Worm (Caenorhabditis elegans): ENCODE data around the gene K11H12.5.

The K11H12.5 gene

ce11 chrIV:715433-715832 lies 39.1 kb downstream of the K11H12.5 start:
- TF ChIP-seq him-1 (tag; optimal IDR thresholded peaks at IDR 0.05) (no peak), dao-5 (tag; optimal IDR thresholded peaks at IDR 0.05) (no peak), W03F9.2 (tag; optimal IDR thresholded peaks at IDR 0.05) (no peak)

DNA sequence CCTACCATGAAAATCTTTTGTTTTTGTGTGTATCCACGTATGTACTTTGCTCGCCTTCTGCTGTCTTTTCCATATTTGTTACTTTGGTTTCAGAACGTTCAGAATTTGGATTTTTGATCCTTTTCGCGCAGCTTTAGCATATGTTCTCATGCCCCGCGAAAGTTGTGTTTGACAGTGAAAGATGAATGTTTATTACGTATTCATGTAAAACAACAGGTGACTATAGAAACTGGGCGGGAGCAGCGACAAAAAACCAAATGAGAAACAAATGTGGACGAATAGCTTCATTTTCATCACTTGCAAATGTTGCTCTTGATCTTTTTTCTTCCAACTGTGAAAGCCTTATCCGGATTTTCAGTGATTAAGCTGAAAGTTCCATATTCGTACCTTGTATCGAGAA lies 39.9 kb downstream of the K11H12.5 start, which contains the start of gene clec-164:
TSS of gene clec-164 (plus strand) at position 301 of the 400 bp plus-strand sequence.
- TF ChIP-seq W03F9.2 (tag; optimal IDR thresholded peaks at IDR 0.05) (no peak), him-1 (tag; optimal IDR thresholded peaks at IDR 0.05) (no peak), dao-5 (tag; optimal IDR thresholded peaks at IDR 0.05) (no peak)

DNA sequence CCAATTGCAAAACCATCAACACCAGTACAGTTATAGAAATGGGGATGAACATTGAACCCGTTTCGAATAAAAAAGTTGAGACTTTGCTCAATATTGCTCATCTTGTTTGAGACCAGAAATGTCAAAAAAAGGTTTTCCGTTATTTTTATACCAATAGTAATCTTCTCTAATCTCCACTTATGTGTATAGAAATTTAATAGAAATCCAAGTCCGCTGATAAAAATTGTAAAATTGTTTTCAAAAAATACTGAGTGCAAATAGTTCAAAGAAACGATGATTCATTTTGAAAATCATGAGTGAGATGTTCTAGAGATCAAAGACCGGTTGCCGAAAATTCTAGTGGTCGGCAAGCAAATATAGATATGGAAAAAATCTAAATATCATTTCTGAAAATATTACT lies 43.0 kb downstream of the K11H12.5 start, which contains the start of gene Y55F3C.10:
TSS of gene Y55F3C.10 (minus strand) at position 101 of the 400 bp plus-strand sequence.
- no peak for TF ChIP-seq W03F9.2 (tag; optimal IDR thresholded peaks at IDR 0.05)
- TF ChIP-seq dao-5 (tag; optimal IDR thresholded peaks at IDR 0.05): no peak
- TF ChIP-seq him-1 (tag; optimal IDR thresholded peaks at IDR 0.05): no peak

DNA sequence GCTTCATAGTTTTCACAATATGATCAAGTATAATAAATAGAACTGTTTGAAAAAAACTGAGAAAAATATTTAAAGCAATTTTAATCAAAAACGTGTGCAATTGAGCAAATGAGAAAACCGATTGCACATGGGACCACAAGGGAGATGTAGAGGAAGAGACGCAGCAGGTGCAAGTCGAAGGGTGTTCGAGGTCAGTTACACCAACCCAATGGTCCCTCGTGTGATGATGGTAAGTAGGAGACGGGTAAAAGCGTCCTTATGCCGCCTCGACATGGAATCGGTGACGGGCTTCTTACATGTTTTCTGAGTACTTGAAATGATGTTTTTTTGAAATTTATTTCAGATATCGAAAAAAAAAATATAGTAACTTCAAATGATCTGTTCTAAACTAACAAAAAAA lies 51.7 kb downstream of the K11H12.5 start, which contains the start of gene Y55F3C.9:
TSS of gene Y55F3C.9 (minus strand) at position 101 of the 400 bp plus-strand sequence.
- TF ChIP-seq W03F9.2 (tag; optimal IDR thresholded peaks at IDR 0.05) (no peak), dao-5 (tag; optimal IDR thresholded peaks at IDR 0.05) (no peak), him-1 (tag; optimal IDR thresholded peaks at IDR 0.05) (no peak)

Measured in whole organism, L4/young adult.